Fruit fly (Drosophila melanogaster) whole organism, embryonic: ENCODE data around the gene Cp36.

Experiments used
- CG1602 ChIP-seq: fragments of 200-800 bp; sonication (Bioruptor generic); optimal IDR thresholded peaks from 3 replicates; lab custom pipeline; 2016; ENCODE audit warnings: missing biosample characterization, missing genetic modification characterization
- CG17359 ChIP-seq: fragments of 200-800 bp; sonication (Bioruptor generic); optimal IDR thresholded peaks from 3 replicates; lab custom pipeline; 2018; ENCODE audit warnings: missing biosample characterization, mild to moderate bottlenecking, missing genetic modification characterization, moderate library complexity
- CG34224 ChIP-seq: fragments of 200-800 bp; sonication (Bioruptor generic); IDR thresholded peaks from 3 replicates; pipeline ENCODE4 v1.3.6; 2022; ENCODE audit warnings: missing biosample characterization, missing genetic modification characterization; ENCODE audit not compliant: partially characterized antibody
- Lpt ChIP-seq: fragments of >200 bp; optimal IDR thresholded peaks from 2 replicates; lab custom pipeline; 2018; ENCODE audit warnings: missing biosample characterization, missing genetic modification characterization
- pho ChIP-seq: fragments of 200-800 bp; sonication (Bioruptor generic); optimal IDR thresholded peaks from 2 replicates; lab custom pipeline; 2016; ENCODE audit warnings: missing biosample characterization, missing genetic modification characterization

DNA sequence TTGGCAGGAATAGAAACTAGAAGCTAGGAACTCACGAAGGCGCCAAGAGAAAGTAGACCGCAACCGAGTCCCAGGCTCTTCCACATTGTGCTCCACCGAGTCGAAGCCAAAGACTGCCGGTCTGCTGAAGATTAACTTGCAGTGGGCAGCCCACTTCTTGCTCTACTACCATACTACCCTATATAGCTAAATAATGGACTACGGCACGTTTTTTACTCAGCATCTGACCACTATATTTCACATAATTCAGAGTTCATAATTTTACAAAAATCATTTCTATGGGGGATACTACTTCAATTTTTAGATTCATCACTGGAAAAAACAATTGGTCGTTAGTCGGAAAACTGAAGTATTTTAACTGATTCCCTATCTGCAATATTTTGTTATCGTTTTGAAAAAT lies 45.4 kb upstream of the Cp36 start, which contains the start of gene CG32712:
- TF ChIP-seq CG1602 (GFP tag; lab: Kevin White, UChicago) (no peak), Lpt (GFP tag; lab: Kevin White, UChicago) (no peak), pho (GFP tag; lab: Kevin White, UChicago) (no peak), CG34224 (GFP tag; lab: Robert Waterston, UW) (no peak), CG17359 (tag; lab: Kevin White, UChicago) (no peak)
